Fruit fly (Drosophila melanogaster) whole organism, wandering third instar larva: ENCODE measurements around the gene slow.
A peak's percentile ranks its signal among the peaks of the same experiment; 100 is the strongest.

Experiments used
- CG32264 ChIP-seq: fragments of 200-800 bp; sonication (Bioruptor generic); optimal IDR thresholded peaks from 2 replicates; lab custom pipeline; 2016; ENCODE audit warnings: missing biosample characterization, missing genetic modification characterization
- CG9705 ChIP-seq: fragments of 200-800 bp; sonication (Bioruptor generic); optimal IDR thresholded peaks from 2 replicates; lab custom pipeline; 2018; ENCODE audit warnings: missing biosample characterization, mild to moderate bottlenecking, missing genetic modification characterization
- CrebA ChIP-seq: fragments of 200-800 bp; sonication (Bioruptor generic); optimal IDR thresholded peaks from 2 replicates; lab custom pipeline; 2016; ENCODE audit warnings: missing biosample characterization, mild to moderate bottlenecking, missing genetic modification characterization, borderline replicate concordance
- Dfd ChIP-seq: fragments of >200 bp; optimal IDR thresholded peaks from 2 replicates; lab custom pipeline; 2017; ENCODE audit warnings: missing biosample characterization, missing genetic modification characterization
- Dif ChIP-seq: fragments of 200-275, 200-300 bp; sonication (Bioruptor generic); optimal IDR thresholded peaks from 2 replicates; lab custom pipeline; 2018; ENCODE audit warnings: missing biosample characterization, missing genetic modification characterization; ENCODE audit not compliant: partially characterized antibody
- GATAd ChIP-seq: sonication (Bioruptor generic); optimal IDR thresholded peaks from 2 replicates; lab custom pipeline; 2016; ENCODE audit warnings: missing biosample characterization, missing genetic modification characterization
- HLH106 ChIP-seq: fragments of 200-800 bp; optimal IDR thresholded peaks from 3 replicates; lab custom pipeline; 2019; ENCODE audit warnings: missing biosample characterization, mild to moderate bottlenecking, missing genetic modification characterization, moderate library complexity
- Hnf4 ChIP-seq: fragments of 200-800 bp; sonication (Bioruptor generic); optimal IDR thresholded peaks from 2 replicates; lab custom pipeline; 2016; ENCODE audit warnings: missing biosample characterization, mild to moderate bottlenecking, missing genetic modification characterization
- Hr83 ChIP-seq: fragments of 200-300 bp; sonication (Bioruptor generic); optimal IDR thresholded peaks from 2 replicates; lab custom pipeline; 2016; ENCODE audit warnings: missing biosample characterization, mild to moderate bottlenecking, missing genetic modification characterization, moderate library complexity; ENCODE audit not compliant: poor library complexity, severe bottlenecking
- Jra ChIP-seq: sonication (Bioruptor generic); optimal IDR thresholded peaks from 2 replicates; lab custom pipeline; 2016; ENCODE audit warnings: missing biosample characterization, missing genetic modification characterization
- Mio ChIP-seq: sonication (Bioruptor generic); optimal IDR thresholded peaks from 2 replicates; lab custom pipeline; 2016; ENCODE audit warnings: missing biosample characterization, missing genetic modification characterization
- N ChIP-seq: fragments of >200 bp; optimal IDR thresholded peaks from 2 replicates; lab custom pipeline; 2018; ENCODE audit warnings: missing biosample characterization, missing external identifiers, missing genetic modification characterization
- OdsH ChIP-seq: fragments of 200-800 bp; sonication (Bioruptor generic); optimal IDR thresholded peaks from 2 replicates; lab custom pipeline; 2016; ENCODE audit warnings: missing biosample characterization, mild to moderate bottlenecking, missing genetic modification characterization
- Rel ChIP-seq, 2 experiments: fragments of 200-800 bp; sonication (Bioruptor generic) in 1 of 2; optimal IDR thresholded peaks; 2 replicates in 1 of 2; 3 replicates in 1 of 2; lab custom pipeline; 2016 to 2019; ENCODE audit warnings: mild to moderate bottlenecking in 2 of 2, missing biosample characterization in 2 of 2, missing genetic modification characterization in 2 of 2, moderate library complexity in 1 of 2
- Sp1 ChIP-seq: fragments of 200-800 bp; sonication (Bioruptor generic); optimal IDR thresholded peaks from 3 replicates; lab custom pipeline; 2019; ENCODE audit warnings: missing biosample characterization, mild to moderate bottlenecking, missing genetic modification characterization, moderate library complexity
- br ChIP-seq: fragments of 200-800 bp; sonication (Bioruptor generic); optimal IDR thresholded peaks from 2 replicates; lab custom pipeline; 2016; ENCODE audit warnings: missing biosample characterization, missing genetic modification characterization
- dsf ChIP-seq: sonication (Bioruptor generic); optimal IDR thresholded peaks from 2 replicates; lab custom pipeline; 2016; ENCODE audit warnings: missing biosample characterization, missing genetic modification characterization, borderline replicate concordance
- ey ChIP-seq: fragments of 200-800 bp; sonication (Bioruptor generic); optimal IDR thresholded peaks from 2 replicates; lab custom pipeline; 2016; ENCODE audit warnings: missing biosample characterization, missing genetic modification characterization
- foxo ChIP-seq, 2 experiments: fragments of 200-800 bp; sonication (Bioruptor generic); optimal IDR thresholded peaks; 2 replicates in 1 of 2; 3 replicates in 1 of 2; lab custom pipeline; 2016 to 2017; ENCODE audit warnings: missing biosample characterization in 2 of 2, missing genetic modification characterization in 2 of 2
- fru ChIP-seq: fragments of 200-800 bp; sonication (Bioruptor generic); optimal IDR thresholded peaks from 3 replicates; lab custom pipeline; 2016; ENCODE audit warnings: missing biosample characterization, mild to moderate bottlenecking, missing genetic modification characterization
- h ChIP-seq: fragments of 200-800 bp; sonication (Bioruptor generic); optimal IDR thresholded peaks from 3 replicates; lab custom pipeline; 2016; ENCODE audit warnings: missing biosample characterization, mild to moderate bottlenecking, missing genetic modification characterization
- lola ChIP-seq: fragments of >200 bp; optimal IDR thresholded peaks from 2 replicates; lab custom pipeline; 2017; ENCODE audit warnings: missing biosample characterization, missing genetic modification characterization
- psq ChIP-seq: fragments of 200-800 bp; sonication (Bioruptor generic); optimal IDR thresholded peaks from 3 replicates; lab custom pipeline; 2017; ENCODE audit warnings: missing biosample characterization, mild to moderate bottlenecking, missing genetic modification characterization, moderate library complexity
- rgr ChIP-seq: fragments of 200-800 bp; sonication (Bioruptor generic); optimal IDR thresholded peaks from 3 replicates; lab custom pipeline; 2016; ENCODE audit warnings: missing biosample characterization, mild to moderate bottlenecking, missing genetic modification characterization
- sage ChIP-seq: fragments of 200-800 bp; sonication (Bioruptor generic); optimal IDR thresholded peaks from 2 replicates; lab custom pipeline; 2016; ENCODE audit warnings: missing biosample characterization, mild to moderate bottlenecking, missing genetic modification characterization
- sv ChIP-seq: fragments of 200-800 bp; sonication (Bioruptor generic); optimal IDR thresholded peaks from 3 replicates; lab custom pipeline; 2016; ENCODE audit warnings: missing biosample characterization, missing genetic modification characterization
- tai ChIP-seq: sonication (Bioruptor generic); optimal IDR thresholded peaks from 2 replicates; lab custom pipeline; 2016; ENCODE audit warnings: missing biosample characterization, missing genetic modification characterization
- usp ChIP-seq: fragments of >200 bp; optimal IDR thresholded peaks from 2 replicates; lab custom pipeline; 2017; ENCODE audit warnings: missing biosample characterization, missing genetic modification characterization
- woc ChIP-seq: sonication (Bioruptor generic); optimal IDR thresholded peaks from 2 replicates; lab custom pipeline; 2016; ENCODE audit warnings: missing biosample characterization, mild to moderate bottlenecking, missing genetic modification characterization

The slow gene

dm6 chr3L:4409898-4410629, 25.8 kb downstream of the slow start:
- no peak for TF ChIP-seq Dfd (GFP tag; lab: Kevin White, UChicago)
- no peak for TF ChIP-seq Mio (GFP tag; lab: Kevin White, UChicago)
- no peak for TF ChIP-seq woc
- TF ChIP-seq GATAd (GFP tag; lab: Kevin White, UChicago), result no peak
- TF ChIP-seq Hr83, result no peak
- TF ChIP-seq ey (GFP tag; lab: Kevin White, UChicago), result no peak
- no peak for TF ChIP-seq CG9705

DNA sequence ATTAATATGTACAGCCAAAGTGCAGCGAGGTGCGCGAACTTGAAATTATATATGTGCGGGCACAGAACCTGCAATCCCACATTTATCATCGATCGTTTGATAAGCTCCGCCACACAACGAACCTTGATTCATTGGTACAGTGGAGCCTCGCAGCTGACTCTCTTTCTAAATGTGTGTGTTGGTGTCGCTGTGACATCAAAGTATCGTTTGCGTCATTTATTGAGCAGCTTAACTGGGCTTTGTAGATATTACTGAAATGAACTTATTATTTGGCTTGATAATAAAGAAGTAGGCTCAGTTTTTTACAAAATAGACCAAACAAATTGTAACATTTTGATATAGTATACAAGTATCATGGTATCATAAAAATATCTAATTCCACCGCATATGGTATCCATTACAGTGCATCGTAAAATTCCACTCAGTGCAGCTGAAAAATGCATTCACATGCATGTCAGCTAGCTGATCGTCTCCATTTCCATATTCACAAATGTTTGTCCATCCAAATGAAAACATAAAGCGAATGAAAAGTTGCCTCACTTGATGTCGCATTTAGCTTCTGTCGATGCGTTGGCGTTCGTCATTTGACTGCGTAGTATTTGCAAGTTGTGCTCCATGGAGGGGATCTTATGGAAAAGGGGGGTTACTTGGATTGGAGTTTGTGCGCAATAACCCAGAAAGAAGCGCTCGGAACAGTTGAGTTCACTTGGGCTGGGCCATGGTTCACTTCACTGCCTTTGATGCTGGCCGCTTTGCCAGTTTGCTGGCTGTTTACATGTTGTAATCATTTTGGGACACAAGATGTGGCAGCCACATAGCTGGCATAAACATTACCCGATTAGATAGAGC, 27.0 kb downstream of the slow start:
- TF ChIP-seq foxo (GFP tag; optimal IDR thresholded peaks at IDR 0.05; lab: Kevin White, UChicago) (peak in 1 of 2 experiments; percentile 46), Rel (GFP tag; optimal IDR thresholded peaks at IDR 0.05; lab: Kevin White, UChicago) (no peak), Rel (tag; optimal IDR thresholded peaks at IDR 0.05; lab: Kevin White, UChicago) (peak; percentile 6), br (GFP tag; lab: Kevin White, UChicago) (peak; percentile 28), fru (peak; percentile 60), N (GFP tag; lab: Kevin White, UChicago) (no peak), Dfd (GFP tag; lab: Kevin White, UChicago) (no peak), OdsH (GFP tag; lab: Kevin White, UChicago) (peak; percentile 16), rgr (GFP tag; lab: Kevin White, UChicago) (peak; percentile 29), Jra (peak; percentile 23), Sp1 (GFP tag; lab: Kevin White, UChicago) (peak; percentile 3), CG32264 (no peak), sage (GFP tag; lab: Kevin White, UChicago) (no peak), h (GFP tag; lab: Kevin White, UChicago) (peak; percentile 44), HLH106 (tag; lab: Kevin White, UChicago) (peak; percentile 35), Hnf4 (GFP tag; lab: Kevin White, UChicago) (peak; percentile 47), lola (GFP tag; lab: Kevin White, UChicago) (no peak), ey (GFP tag; lab: Kevin White, UChicago) (peak; percentile 26)

DNA sequence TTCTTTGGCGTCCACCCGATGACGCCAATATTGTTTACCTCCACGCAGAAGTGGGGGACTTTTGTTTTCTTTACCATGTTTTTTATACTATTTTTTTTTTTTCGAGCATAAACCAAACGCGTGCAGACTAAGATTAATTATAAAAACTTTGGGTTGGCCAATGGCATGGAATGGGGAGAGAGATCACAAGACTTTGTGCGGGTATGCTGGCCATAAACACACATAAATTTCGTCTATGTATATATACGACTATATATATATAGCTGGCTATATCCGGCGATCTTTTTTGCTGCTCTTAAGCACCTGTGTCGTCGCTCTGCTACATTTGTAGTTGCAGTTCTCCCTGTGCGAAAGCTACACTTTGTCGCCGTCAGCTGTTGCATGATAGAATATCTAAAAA, 27.7 kb downstream of the slow start:
- TF ChIP-seq CG32264 (no peak), lola (GFP tag; lab: Kevin White, UChicago) (no peak), usp (GFP tag; lab: Kevin White, UChicago) (no peak), Jra (no peak)

dm6 chr3L:4412974-4413373, 28.7 kb downstream of the slow start:
- TF ChIP-seq rgr (GFP tag; lab: Kevin White, UChicago) (no peak), N (GFP tag; lab: Kevin White, UChicago) (no peak), foxo (GFP tag; optimal IDR thresholded peaks at IDR 0.05; lab: Kevin White, UChicago) (no peak), dsf (GFP tag; lab: Kevin White, UChicago) (no peak), Sp1 (GFP tag; lab: Kevin White, UChicago) (no peak), Hr83 (no peak), sage (GFP tag; lab: Kevin White, UChicago) (no peak), psq (GFP tag; lab: Kevin White, UChicago) (no peak), sv (GFP tag; lab: Kevin White, UChicago) (no peak), tai (GFP tag; lab: Kevin White, UChicago) (no peak), CrebA (GFP tag; lab: Kevin White, UChicago) (no peak), Mio (GFP tag; lab: Kevin White, UChicago) (no peak), Dif (GFP tag; lab: Kevin White, UChicago) (no peak), CG32264 (no peak), lola (GFP tag; lab: Kevin White, UChicago) (no peak)
